Worm (Caenorhabditis elegans) whole organism, midembryonic: ENCODE data around the gene cox-6B.

Source experiments
- flt-1 ChIP-seq: fragments of 200-800 bp; sonication (Bioruptor generic); IDR thresholded peaks from 2 replicates; pipeline ENCODE4 v1.3.6; 2022; ENCODE audit warnings: missing genetic modification characterization, missing compliant biosample characterization
- klf-2 ChIP-seq: fragments of 200-800 bp; sonication (Bioruptor generic); conservative IDR thresholded peaks from 2 replicates; pipeline ENCODE4 v1.3.6; 2022; ENCODE audit warnings: missing genetic modification reagents, missing genetic modification characterization, missing compliant biosample characterization
- med-1 ChIP-seq: sonication (generic microtip); optimal IDR thresholded peaks from 2 replicates; lab custom pipeline; 2017; ENCODE audit warnings: missing genetic modification characterization, mild to moderate bottlenecking, missing compliant biosample characterization, antibody characterized with exemption, missing genetic modification reagents; ENCODE audit not compliant: insufficient read depth
- tab-1 ChIP-seq: fragments of 200-800 bp; sonication (Bioruptor generic); IDR thresholded peaks from 2 replicates; pipeline ENCODE4 v1.3.6; 2022; ENCODE audit warnings: missing genetic modification characterization, missing compliant biosample characterization
- ztf-23 ChIP-seq: fragments of 200-800 bp; sonication (Bioruptor generic); IDR thresholded peaks from 2 replicates; pipeline ENCODE4 v1.3.6; 2022; ENCODE audit warnings: missing genetic modification reagents, missing genetic modification characterization, missing compliant biosample characterization
- ztf-29 ChIP-seq: fragments of 200-800 bp; sonication (Bioruptor generic); IDR thresholded peaks from 2 replicates; pipeline ENCODE4 v1.3.6; 2022; ENCODE audit warnings: missing genetic modification reagents, missing genetic modification characterization, missing compliant biosample characterization

DNA sequence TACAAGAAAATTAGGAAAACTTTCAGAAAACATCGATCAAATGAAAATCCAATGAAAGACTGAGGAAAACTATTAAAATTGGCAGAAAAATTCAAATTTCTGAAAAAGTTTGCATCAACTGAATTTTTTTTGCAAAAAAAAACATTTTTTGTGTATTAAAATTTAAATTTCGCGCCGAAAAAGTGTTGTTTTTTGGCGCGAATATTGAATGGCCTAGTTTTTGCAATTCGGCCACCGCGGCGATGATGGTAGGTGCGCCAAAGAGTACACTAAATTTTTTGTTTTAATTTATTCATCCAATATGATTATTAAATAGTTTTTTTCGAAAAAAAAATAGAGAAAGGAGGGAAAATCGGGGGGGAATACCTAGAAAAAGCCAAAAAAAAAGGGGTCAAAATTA is 69.6 kb downstream of the cox-6B start:
- TF ChIP-seq ztf-23 (GFP tag; lab: Robert Waterston, UW), result no peak
- TF ChIP-seq klf-2 (GFP tag; lab: Robert Waterston, UW), result no peak
- TF ChIP-seq ztf-29 (GFP tag; lab: Robert Waterston, UW), result no peak
- no peak for TF ChIP-seq flt-1 (GFP tag; lab: Robert Waterston, UW)
- no peak for TF ChIP-seq tab-1 (GFP tag; lab: Robert Waterston, UW)
- TF ChIP-seq med-1 (GFP tag; lab: Kevin White, UChicago), result no peak
